Fruit fly (Drosophila melanogaster) whole organism, embryonic: Measurements from ENCODE around the gene CG6066.

Source experiments
- CG10565 ChIP-seq: fragments of 200-800 bp; sonication (Bioruptor generic); optimal IDR thresholded peaks from 3 replicates; lab custom pipeline; 2016; ENCODE audit warnings: missing biosample characterization, mild to moderate bottlenecking, missing genetic modification characterization
- CG14860 ChIP-seq: fragments of 200-800 bp; sonication (Bioruptor generic); IDR thresholded peaks from 3 replicates; pipeline ENCODE4 v1.3.6; 2022; ENCODE audit warnings: missing biosample characterization, missing genetic modification characterization; ENCODE audit not compliant: partially characterized antibody
- HmgZ ChIP-seq: fragments of 200-800 bp; sonication (Bioruptor generic); optimal IDR thresholded peaks from 2 replicates; lab custom pipeline; 2018; ENCODE audit warnings: missing biosample characterization, mild to moderate bottlenecking, missing genetic modification characterization
- Hr3 ChIP-seq: fragments of 200-800 bp; sonication (Bioruptor generic); optimal IDR thresholded peaks from 3 replicates; lab custom pipeline; 2016; ENCODE audit warnings: missing biosample characterization, missing genetic modification characterization
- Hr78 ChIP-seq, 2 experiments: fragments of 200-800 bp in 1 of 2; fragments of >200 bp in 1 of 2; sonication (Bioruptor generic) in 1 of 2; optimal IDR thresholded peaks; 2 replicates each; lab custom pipeline; 2017 to 2019; ENCODE audit warnings: missing biosample characterization in 2 of 2, missing genetic modification characterization in 2 of 2, mild to moderate bottlenecking in 1 of 2, moderate library complexity in 1 of 2
- eve ChIP-seq, 2 experiments: fragments of >200 bp; optimal IDR thresholded peaks; 2 replicates each; lab custom pipeline; 2017; ENCODE audit warnings: missing biosample characterization in 2 of 2, missing genetic modification characterization in 2 of 2
- ewg ChIP-seq: fragments of 200-800 bp; sonication (Bioruptor generic); optimal IDR thresholded peaks from 3 replicates; lab custom pipeline; 2017; ENCODE audit warnings: mild to moderate bottlenecking, missing biosample characterization, missing genetic modification reagents, missing genetic modification characterization
- fd102C ChIP-seq: fragments of 200-800 bp; sonication (Bioruptor generic); optimal IDR thresholded peaks from 2 replicates; lab custom pipeline; 2018; ENCODE audit warnings: missing biosample characterization, mild to moderate bottlenecking, missing genetic modification characterization, moderate library complexity
- mirr ChIP-seq: fragments of 200-800 bp; sonication (Bioruptor generic); optimal IDR thresholded peaks from 3 replicates; lab custom pipeline; 2018; ENCODE audit warnings: missing biosample characterization, mild to moderate bottlenecking, missing genetic modification characterization
- tio ChIP-seq: fragments of 200-800 bp; sonication (Bioruptor generic); optimal IDR thresholded peaks from 2 replicates; lab custom pipeline; 2017; ENCODE audit warnings: missing biosample characterization, missing genetic modification characterization, inconsistent platforms

- TF ChIP-seq mirr (GFP tag; lab: Kevin White, UChicago) (no peak), Hr78 (GFP tag; optimal IDR thresholded peaks at IDR 0.05; lab: Kevin White, UChicago) (no peak), HmgZ (tag; lab: Kevin White, UChicago) (no peak), ewg (GFP tag; lab: Kevin White, UChicago) (no peak), CG14860 (GFP tag; lab: Robert Waterston, UW) (no peak), fd102C (GFP tag; lab: Kevin White, UChicago) (no peak), Hr3 (no peak), tio (GFP tag; lab: Kevin White, UChicago) (no peak), CG10565 (GFP tag; lab: Kevin White, UChicago) (no peak), eve (GFP tag; optimal IDR thresholded peaks at IDR 0.05; lab: Kevin White, UChicago) (no peak)
Measured at dm6 chr3R:27108111-27108510, 8.4 kb downstream of the CG6066 start.
